Worm (Caenorhabditis elegans) whole organism, young adult: ENCODE results near the gene rgs-1.
"Not testable (repeated sequence)": the region's sequence is repeated elsewhere in the genome, so short reads cannot be mapped to it uniquely, and the experiment has no call there.

Experiments
- C17E4.6 ChIP-seq: fragments of 200-800 bp; sonication (Bioruptor generic); IDR thresholded peaks from 2 replicates; pipeline ENCODE4 v1.3.6; 2022; ENCODE audit warnings: missing genetic modification reagents, missing genetic modification characterization, missing compliant biosample characterization
- F52B5.7 ChIP-seq: sonication (generic microtip); optimal IDR thresholded peaks from 2 replicates; lab custom pipeline; 2016; ENCODE audit warnings: mild to moderate bottlenecking, missing genetic modification characterization, missing compliant biosample characterization
- Y95B8A.8 ChIP-seq: fragments of 200-800 bp; sonication (Bioruptor generic); IDR thresholded peaks from 2 replicates; pipeline ENCODE4 v1.3.6; 2022; ENCODE audit warnings: missing genetic modification reagents, missing genetic modification characterization, missing compliant biosample characterization
- ceh-27 ChIP-seq: fragments of 200-800 bp; sonication (Bioruptor generic); optimal IDR thresholded peaks from 2 replicates; lab custom pipeline; 2018; ENCODE audit warnings: mild to moderate bottlenecking, missing genetic modification characterization, moderate library complexity, missing compliant biosample characterization
- die-1 ChIP-seq: sonication (generic microtip); optimal IDR thresholded peaks from 2 replicates; lab custom pipeline; 2016; ENCODE audit warnings: missing genotype, mild to moderate bottlenecking, missing genetic modification characterization, missing compliant biosample characterization
- dpl-1 ChIP-seq: fragments of 150-350 bp; optimal IDR thresholded peaks from 2 replicates; lab custom pipeline; 2014; ENCODE audit warnings: missing biosample characterization, missing genetic modification reagents, missing genetic modification characterization
- him-1 ChIP-seq: sonication (generic microtip); optimal IDR thresholded peaks from 2 replicates; lab custom pipeline; 2016; ENCODE audit warnings: missing genotype, missing genetic modification reagents, missing genetic modification characterization, missing compliant biosample characterization
- hmg-20 ChIP-seq: fragments of 200-800 bp; sonication (Bioruptor generic); IDR thresholded peaks from 2 replicates; pipeline ENCODE4 v1.3.6; 2022; ENCODE audit warnings: missing genetic modification reagents, missing genetic modification characterization, missing compliant biosample characterization
- snpc-4 ChIP-seq, 5 experiments: fragments of 150-350 bp in 1 of 5; sonication (generic microtip) in 4 of 5; optimal IDR thresholded peaks; 2 replicates each; lab custom pipeline; 2014 to 2018; ENCODE audit warnings: missing genetic modification characterization in 5 of 5, missing biosample characterization in 3 of 5, antibody characterized with exemption in 2 of 5, mild to moderate bottlenecking in 2 of 5, missing compliant biosample characterization in 2 of 5, missing genotype in 2 of 5, moderate library complexity in 2 of 5, missing genetic modification reagents in 1 of 5

- not testable (repeated sequence) for TF ChIP-seq F52B5.7; ceh-27 (GFP tag; lab: Kevin White, UChicago); dpl-1 (GFP tag; lab: Kevin White, UChicago); die-1 (tag; lab: Kevin White, UChicago); Y95B8A.8 (GFP tag; lab: Robert Waterston, UW); hmg-20 (GFP tag; lab: Robert Waterston, UW); him-1 (tag; lab: Kevin White, UChicago); C17E4.6 (GFP tag; lab: Robert Waterston, UW); snpc-4 (GFP tag; optimal IDR thresholded peaks at IDR 0.05; lab: Kevin White, UChicago); snpc-4 (tag; optimal IDR thresholded peaks at IDR 0.05; lab: Kevin White, UChicago)
Measured at ce11 chrIII:10053312-10053711, 37.0 kb upstream of the rgs-1 start, which contains the start of gene T16G12.12.
